Fruit fly (Drosophila melanogaster): ENCODE measurements around the gene CG43059.
A peak's percentile ranks its signal among the peaks of the same experiment; 100 is the strongest.

The CG43059 gene

DNA sequence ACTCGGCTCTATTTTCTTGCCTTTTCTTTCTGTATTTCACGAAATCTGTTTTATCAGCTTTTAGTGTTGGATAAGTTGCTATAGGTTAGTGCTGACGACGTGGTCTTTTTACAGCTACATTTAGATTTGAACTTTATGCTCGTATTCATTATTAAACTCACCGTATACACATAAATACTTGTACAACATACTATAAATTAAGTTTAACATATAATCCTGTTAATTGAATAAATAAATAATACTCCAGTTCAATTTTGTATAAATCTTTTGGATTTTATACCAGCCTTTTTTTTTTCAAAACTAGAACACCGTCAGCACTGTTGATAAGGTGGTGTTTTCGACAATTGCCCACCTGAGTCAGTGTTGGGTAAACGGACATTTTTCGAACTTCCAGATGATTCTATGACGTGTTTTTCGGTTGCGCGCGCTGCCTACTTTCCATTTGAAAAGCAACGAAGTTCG lies 9.8 kb downstream of the CG43059 start, which contains the start of gene BI-1 (continued):
- TF ChIP-seq achi (GFP tag; optimal IDR thresholded peaks at IDR 0.05) (no peak), OdsH (GFP tag; optimal IDR thresholded peaks at IDR 0.05) (no peak), lz (GFP tag; optimal IDR thresholded peaks at IDR 0.05) (peak; percentile 69), CG3919 (GFP tag; optimal IDR thresholded peaks at IDR 0.05) (no peak), CG6163 (GFP tag; IDR thresholded peaks at IDR 0.05) (no peak), fkh (GFP tag; optimal IDR thresholded peaks at IDR 0.05) (no peak), CG10631 (GFP tag; optimal IDR thresholded peaks at IDR 0.05) (no peak)

DNA sequence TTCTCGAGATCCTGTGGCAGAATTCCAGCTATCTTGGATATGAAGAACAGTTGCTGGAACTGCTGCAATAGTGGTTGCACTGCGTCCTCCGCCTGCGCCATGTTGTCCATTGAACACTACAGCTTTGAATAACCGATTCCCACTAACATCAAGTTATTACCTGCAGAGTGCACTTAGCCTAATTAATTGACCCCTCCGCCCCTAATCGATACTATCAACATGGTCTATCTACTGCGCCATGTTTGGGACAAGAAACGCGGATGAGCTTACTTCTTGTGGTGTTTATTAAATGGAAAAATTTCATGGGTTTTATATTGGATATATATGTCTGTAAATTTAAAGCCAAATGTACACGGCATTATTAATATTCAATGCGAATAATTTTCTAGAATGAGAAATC lies 11.9 kb downstream of the CG43059 start, which contains the start of gene Gr66a:
Gene Gr66a (minus strand): TSS at position 101 of the 400 bp plus-strand sequence.
- TF ChIP-seq CG11762 (GFP tag; optimal IDR thresholded peaks at IDR 0.05; ENCODE audit: insufficient read depth): no peak
- no peak for TF ChIP-seq OdsH (GFP tag; optimal IDR thresholded peaks at IDR 0.05)
- no peak for TF ChIP-seq lz (GFP tag; optimal IDR thresholded peaks at IDR 0.05)
- no peak for TF ChIP-seq CG1621 (tag; optimal IDR thresholded peaks at IDR 0.05)
- TF ChIP-seq Gug (GFP tag; IDR thresholded peaks at IDR 0.05): no peak
- TF ChIP-seq Eip93F (GFP tag; optimal IDR thresholded peaks at IDR 0.05): no peak
- TF ChIP-seq ss (GFP tag; optimal IDR thresholded peaks at IDR 0.05): no peak
- no peak for TF ChIP-seq Hr38 (GFP tag; optimal IDR thresholded peaks at IDR 0.05)
- TF ChIP-seq CG3919 (GFP tag; optimal IDR thresholded peaks at IDR 0.05): no peak
- no peak for TF ChIP-seq Met (GFP tag; optimal IDR thresholded peaks at IDR 0.05)
- no peak for TF ChIP-seq cyc (GFP tag; optimal IDR thresholded peaks at IDR 0.05)
- no peak for TF ChIP-seq CG8632 (GFP tag; optimal IDR thresholded peaks at IDR 0.05)
- TF ChIP-seq CG8119 (GFP tag; IDR thresholded peaks at IDR 0.05): no peak
- TF ChIP-seq CG10669 (GFP tag; optimal IDR thresholded peaks at IDR 0.05): no peak
- no peak for TF ChIP-seq acj6 (GFP tag; optimal IDR thresholded peaks at IDR 0.05)
- no peak for TF ChIP-seq net (GFP tag; optimal IDR thresholded peaks at IDR 0.05)
- TF ChIP-seq svp (GFP tag): no peak

DNA sequence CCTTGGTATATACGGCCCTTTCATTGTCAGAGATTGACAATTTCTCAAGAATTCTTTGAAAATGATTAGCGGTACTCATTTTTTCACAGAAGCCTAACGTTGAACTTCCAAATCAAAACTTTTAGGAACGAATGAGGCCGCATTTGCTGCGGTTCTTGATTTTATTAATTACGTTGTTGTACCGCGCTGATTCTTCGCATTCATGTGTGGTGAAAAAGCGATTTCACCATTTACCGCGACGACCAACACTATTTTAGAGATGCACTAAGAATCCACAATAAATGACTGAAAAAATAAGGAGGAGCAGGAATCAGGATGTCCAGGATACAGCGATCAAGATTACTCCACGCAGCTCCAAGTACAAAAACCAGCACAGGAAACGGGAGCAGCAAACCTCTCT lies 14.9 kb downstream of the CG43059 start, which contains the start of the genes CG7194 and Sbp2:
Gene CG7194 (minus strand): TSS at position 148 of the 400 bp plus-strand sequence.
Gene Sbp2 (plus strand): TSS at position 246 of the 400 bp plus-strand sequence.
- no peak for TF ChIP-seq Eip75B (GFP tag; optimal IDR thresholded peaks at IDR 0.05)
- TF ChIP-seq Sox14 (GFP tag; optimal IDR thresholded peaks at IDR 0.05): peak; percentile 75
- no peak for TF ChIP-seq CG31627 (GFP tag; optimal IDR thresholded peaks at IDR 0.05)
- no peak for TF ChIP-seq OdsH (GFP tag; optimal IDR thresholded peaks at IDR 0.05)
- TF ChIP-seq topi (GFP tag; optimal IDR thresholded peaks at IDR 0.05): peak; percentile 2
- peak; percentile 9 for TF ChIP-seq CG6854 (GFP tag; optimal IDR thresholded peaks at IDR 0.05)
- no peak for TF ChIP-seq Hr39 (GFP tag; optimal IDR thresholded peaks at IDR 0.05)
- TF ChIP-seq acj6 (GFP tag; optimal IDR thresholded peaks at IDR 0.05): no peak
- TF ChIP-seq fd59A (GFP tag; optimal IDR thresholded peaks at IDR 0.05): no peak
- no peak for TF ChIP-seq svp (GFP tag)
- TF ChIP-seq CG7368 (GFP tag; optimal IDR thresholded peaks at IDR 0.05): no peak
- TF ChIP-seq lz (GFP tag; optimal IDR thresholded peaks at IDR 0.05): no peak
- no peak for TF ChIP-seq CG6276 (GFP tag; optimal IDR thresholded peaks at IDR 0.05)
- no peak for TF ChIP-seq Ets21C (GFP tag; optimal IDR thresholded peaks at IDR 0.05)
- no peak for TF ChIP-seq achi (GFP tag; optimal IDR thresholded peaks at IDR 0.05)
- no peak for TF ChIP-seq Hr4 (GFP tag; optimal IDR thresholded peaks at IDR 0.05)
- TF ChIP-seq eg (GFP tag; IDR thresholded peaks at IDR 0.05): no peak
- TF ChIP-seq CG16779 (tag; optimal IDR thresholded peaks at IDR 0.05): no peak
- TF ChIP-seq CG34406 (GFP tag; optimal IDR thresholded peaks at IDR 0.05): no peak
- no peak for TF ChIP-seq Gug (GFP tag; IDR thresholded peaks at IDR 0.05)
- TF ChIP-seq Met (GFP tag; optimal IDR thresholded peaks at IDR 0.05): no peak
- no peak for TF ChIP-seq Sox15 (GFP tag; optimal IDR thresholded peaks at IDR 0.05)
- peak; percentile 49 for TF ChIP-seq Eip78C (GFP tag)
- peak; percentile 37 for TF ChIP-seq esn (GFP tag; optimal IDR thresholded peaks at IDR 0.05)
- TF ChIP-seq net (GFP tag; optimal IDR thresholded peaks at IDR 0.05): no peak
- TF ChIP-seq CG8632 (GFP tag; optimal IDR thresholded peaks at IDR 0.05): no peak
- no peak for TF ChIP-seq Blimp-1 (GFP tag; optimal IDR thresholded peaks at IDR 0.05)
- no peak for TF ChIP-seq Smox (GFP tag; optimal IDR thresholded peaks at IDR 0.05)
- no peak for TF ChIP-seq CG10669 (GFP tag; optimal IDR thresholded peaks at IDR 0.05)
- TF ChIP-seq CG4318 (GFP tag; optimal IDR thresholded peaks at IDR 0.05): no peak
- peak in 1 of 2 experiments; percentile 43 for TF ChIP-seq ss (GFP tag; optimal IDR thresholded peaks at IDR 0.05)
- peak; percentile 45 for TF ChIP-seq dsx (GFP tag; optimal IDR thresholded peaks at IDR 0.05; ENCODE audit: poor library complexity, severe bottlenecking)
- TF ChIP-seq CG1621 (tag; optimal IDR thresholded peaks at IDR 0.05): no peak
- no peak for TF ChIP-seq CG32006 (GFP tag; optimal IDR thresholded peaks at IDR 0.05)
- no peak for TF ChIP-seq CG9139 (GFP tag; optimal IDR thresholded peaks at IDR 0.05)

Measured in whole organism, prepupa.